Fruit fly (Drosophila melanogaster) S2 (cell line): Measurements from ENCODE around the gene CG11626.

Source experiments
- CG8478 ChIP-seq: fragments of >200 bp; optimal IDR thresholded peaks from 2 replicates; lab custom pipeline; 2018
- CTCF ChIP-seq, 2 experiments: fragments of >200 bp; optimal IDR thresholded peaks; 2 replicates each; lab custom pipeline; 2018

DNA sequence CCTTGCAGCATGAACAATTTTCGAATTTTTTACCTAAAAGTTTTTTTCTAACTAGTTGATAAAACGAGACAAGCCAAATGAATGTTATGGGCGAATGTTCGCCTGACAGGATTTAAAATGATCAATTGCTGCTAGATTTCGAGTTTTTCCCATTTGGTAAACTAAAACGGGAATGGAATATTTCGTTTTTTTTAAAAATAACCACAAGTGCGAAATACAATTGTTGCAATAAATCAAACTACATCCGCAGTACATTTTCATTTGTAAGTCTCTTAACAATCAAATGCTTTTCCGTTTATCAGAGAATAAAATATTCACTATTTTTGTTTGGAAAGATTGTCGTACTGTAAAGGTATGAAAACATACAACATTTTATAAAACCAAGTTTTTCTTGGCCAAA lies 16.4 kb downstream of the CG11626 start, which contains the start of gene CG3517:
- TF ChIP-seq CTCF (optimal IDR thresholded peaks at IDR 0.05; lab: Kevin White, UChicago) (no peak), CG8478 (lab: Kevin White, UChicago) (no peak)
